Fruit fly (Drosophila melanogaster) whole organism, embryonic: ENCODE results near the gene Rh5.

Experiments
- Atf6 ChIP-seq: fragments of 200-800 bp; sonication (Bioruptor generic); IDR thresholded peaks from 2 replicates; pipeline ENCODE4 v1.3.6; 2022; ENCODE audit warnings: missing biosample characterization, missing genetic modification characterization
- B-H2 ChIP-seq: fragments of 200-800 bp; sonication (Bioruptor generic); optimal IDR thresholded peaks from 2 replicates; lab custom pipeline; 2018; ENCODE audit warnings: missing biosample characterization, mild to moderate bottlenecking, missing genetic modification characterization
- Bdp1 ChIP-seq: fragments of 200-800 bp; sonication (Bioruptor generic); optimal IDR thresholded peaks from 3 replicates; lab custom pipeline; 2016; ENCODE audit warnings: missing biosample characterization, missing genetic modification characterization
- CG10462 ChIP-seq: fragments of 200-800 bp; sonication (Bioruptor generic); optimal IDR thresholded peaks from 2 replicates; lab custom pipeline; 2016; ENCODE audit warnings: missing biosample characterization, missing genetic modification characterization
- CG12219 ChIP-seq: fragments of 200-800 bp; sonication (Bioruptor generic); optimal IDR thresholded peaks from 3 replicates; lab custom pipeline; 2018; ENCODE audit warnings: missing biosample characterization, mild to moderate bottlenecking, missing genetic modification characterization
- CG15514 ChIP-seq: fragments of 200-800 bp; sonication (Bioruptor generic); optimal IDR thresholded peaks from 3 replicates; lab custom pipeline; 2017; ENCODE audit warnings: missing biosample characterization, missing genetic modification characterization, mild to moderate bottlenecking, moderate library complexity, missing genetic modification reagents
- CG2678 ChIP-seq: fragments of 200-800 bp; sonication (Bioruptor generic); optimal IDR thresholded peaks from 3 replicates; lab custom pipeline; 2019; ENCODE audit warnings: missing biosample characterization, mild to moderate bottlenecking, missing genetic modification characterization, moderate library complexity
- CG30020 ChIP-seq: fragments of 200-800 bp; optimal IDR thresholded peaks from 2 replicates; lab custom pipeline; 2019; ENCODE audit warnings: missing biosample characterization, mild to moderate bottlenecking, missing genetic modification characterization, moderate library complexity
- CG31365 ChIP-seq: fragments of 200-800 bp; sonication (Bioruptor generic); optimal IDR thresholded peaks from 2 replicates; lab custom pipeline; 2018; ENCODE audit warnings: missing biosample characterization, mild to moderate bottlenecking, missing genetic modification characterization
- CG3838 ChIP-seq: fragments of 200-800 bp; sonication (Bioruptor generic); optimal IDR thresholded peaks from 3 replicates; lab custom pipeline; 2016; ENCODE audit warnings: missing biosample characterization, missing genetic modification characterization
- CG4360 ChIP-seq: fragments of 200-800 bp; sonication (Bioruptor generic); IDR thresholded peaks from 2 replicates; pipeline ENCODE4 v1.3.6; 2022; ENCODE audit warnings: missing biosample characterization, missing genetic modification characterization
- CG5245 ChIP-seq: fragments of 200-800 bp; sonication (Bioruptor generic); optimal IDR thresholded peaks from 3 replicates; lab custom pipeline; 2016; ENCODE audit warnings: missing biosample characterization, missing genetic modification characterization
- CG8359 ChIP-seq: fragments of 200-800 bp; sonication (Bioruptor generic); optimal IDR thresholded peaks from 2 replicates; lab custom pipeline; 2017; ENCODE audit warnings: missing biosample characterization, mild to moderate bottlenecking, missing genetic modification characterization, borderline replicate concordance
- Dip2 ChIP-seq: fragments of 200-800 bp; sonication (Bioruptor generic); IDR thresholded peaks from 2 replicates; pipeline ENCODE4 v1.3.6; 2022; ENCODE audit warnings: missing biosample characterization, missing genetic modification characterization
- Dip3 ChIP-seq: fragments of 200-800 bp; sonication (Bioruptor generic); optimal IDR thresholded peaks from 3 replicates; lab custom pipeline; 2016; ENCODE audit warnings: missing biosample characterization, missing genetic modification characterization
- Doc3 ChIP-seq: fragments of 200-800 bp; sonication (Bioruptor generic); IDR thresholded peaks from 3 replicates; pipeline ENCODE4 v1.3.6; 2022; ENCODE audit warnings: missing biosample characterization, missing genetic modification characterization; ENCODE audit not compliant: partially characterized antibody
- Eip74EF ChIP-seq, 2 experiments: fragments of 200-800 bp in 1 of 2; fragments of >200 bp in 1 of 2; sonication (Bioruptor generic) in 1 of 2; optimal IDR thresholded peaks; 2 replicates each; lab custom pipeline; 2017 to 2019; ENCODE audit warnings: missing biosample characterization in 2 of 2, missing genetic modification characterization in 2 of 2, mild to moderate bottlenecking in 1 of 2, moderate library complexity in 1 of 2
- Fer1 ChIP-seq: fragments of 200-800 bp; sonication (Bioruptor generic); optimal IDR thresholded peaks from 2 replicates; lab custom pipeline; 2017; ENCODE audit warnings: missing biosample characterization, mild to moderate bottlenecking, missing genetic modification characterization
- GATAe ChIP-seq: fragments of 200-800 bp; sonication (Bioruptor generic); conservative IDR thresholded peaks from 2 replicates; pipeline ENCODE4 v1.3.6; 2022; ENCODE audit warnings: missing biosample characterization, missing genetic modification characterization
- H15 ChIP-seq: fragments of 200-800 bp; sonication (Bioruptor generic); IDR thresholded peaks from 3 replicates; pipeline ENCODE4 v1.3.6; 2022; ENCODE audit warnings: missing biosample characterization, missing genetic modification characterization
- HLH4C ChIP-seq: fragments of 200-800 bp; sonication (Bioruptor generic); IDR thresholded peaks from 3 replicates; pipeline ENCODE4 v1.3.6; 2022; ENCODE audit warnings: missing biosample characterization, missing genetic modification characterization; ENCODE audit not compliant: partially characterized antibody
- Hr3 ChIP-seq: fragments of 200-800 bp; sonication (Bioruptor generic); optimal IDR thresholded peaks from 3 replicates; lab custom pipeline; 2016; ENCODE audit warnings: missing biosample characterization, missing genetic modification characterization
- Mes4 ChIP-seq: fragments of 200-800 bp; sonication (Bioruptor generic); optimal IDR thresholded peaks from 2 replicates; lab custom pipeline; 2016; ENCODE audit warnings: missing biosample characterization, missing genetic modification characterization
- NFAT ChIP-seq: fragments of 200-800 bp; sonication (Bioruptor generic); IDR thresholded peaks from 2 replicates; pipeline ENCODE4 v1.3.6; 2022; ENCODE audit warnings: missing biosample characterization, missing genetic modification characterization
- NK7.1 ChIP-seq: fragments of 200-800 bp; sonication (Bioruptor generic); optimal IDR thresholded peaks from 3 replicates; lab custom pipeline; 2016; ENCODE audit warnings: missing biosample characterization, missing genetic modification characterization
- Nf-YB ChIP-seq: fragments of 200-800 bp; sonication (Bioruptor generic); optimal IDR thresholded peaks from 3 replicates; lab custom pipeline; 2019; ENCODE audit warnings: missing biosample characterization, mild to moderate bottlenecking, missing genetic modification characterization, moderate library complexity
- Rx ChIP-seq: fragments of 200-800 bp; sonication (Bioruptor generic); IDR thresholded peaks from 2 replicates; pipeline ENCODE4 v1.3.6; 2022; ENCODE audit warnings: missing biosample characterization, missing genetic modification characterization
- Side ChIP-seq: fragments of 200-800 bp; sonication (Bioruptor generic); optimal IDR thresholded peaks from 2 replicates; lab custom pipeline; 2016; ENCODE audit warnings: missing biosample characterization, missing genetic modification characterization
- Vsx1 ChIP-seq: fragments of 200-800 bp; sonication (Bioruptor generic); optimal IDR thresholded peaks from 2 replicates; lab custom pipeline; 2017; ENCODE audit warnings: missing biosample characterization, mild to moderate bottlenecking, missing genetic modification characterization, missing genetic modification reagents
- ab ChIP-seq: fragments of 200-800 bp; sonication (Bioruptor generic); optimal IDR thresholded peaks from 2 replicates; lab custom pipeline; 2016; ENCODE audit warnings: missing biosample characterization, missing genetic modification characterization
- br ChIP-seq: fragments of >200 bp; optimal IDR thresholded peaks from 2 replicates; lab custom pipeline; 2017
- chm ChIP-seq: fragments of 200-800 bp; sonication (Bioruptor generic); IDR thresholded peaks from 2 replicates; pipeline ENCODE4 v1.3.6; 2022; ENCODE audit warnings: missing biosample characterization, missing genetic modification characterization
- chn ChIP-seq: fragments of 200-800 bp; sonication (Bioruptor generic); optimal IDR thresholded peaks from 2 replicates; lab custom pipeline; 2016; ENCODE audit warnings: missing biosample characterization, missing genetic modification characterization
- croc ChIP-seq: fragments of 200-800 bp; sonication (Bioruptor generic); conservative IDR thresholded peaks from 3 replicates; pipeline ENCODE4 v1.3.6; 2022; ENCODE audit warnings: missing biosample characterization, missing genetic modification characterization
- crp ChIP-seq, 2 experiments: fragments of 200-800 bp; sonication (Bioruptor generic); optimal IDR thresholded peaks; 2 replicates in 1 of 2; 3 replicates in 1 of 2; lab custom pipeline; 2017; ENCODE audit warnings: missing biosample characterization in 2 of 2, missing genetic modification characterization in 2 of 2, mild to moderate bottlenecking in 1 of 2, moderate library complexity in 1 of 2
- eyg ChIP-seq: fragments of 200-800 bp; sonication (Bioruptor generic); optimal IDR thresholded peaks from 3 replicates; lab custom pipeline; 2016; ENCODE audit warnings: missing biosample characterization, missing genetic modification characterization
- gcm2 ChIP-seq: fragments of 200-800 bp; sonication (Bioruptor generic); optimal IDR thresholded peaks from 2 replicates; lab custom pipeline; 2016; ENCODE audit warnings: missing biosample characterization, missing genetic modification characterization
- gem ChIP-seq: fragments of 200-800 bp; sonication (Bioruptor generic); optimal IDR thresholded peaks from 2 replicates; lab custom pipeline; 2019; ENCODE audit warnings: missing biosample characterization, mild to moderate bottlenecking, missing genetic modification characterization, moderate library complexity
- jumu ChIP-seq: fragments of 200-800 bp; sonication (Bioruptor generic); optimal IDR thresholded peaks from 3 replicates; lab custom pipeline; 2016; ENCODE audit warnings: missing biosample characterization, missing genetic modification characterization
- kay ChIP-seq: fragments of 200-800 bp; sonication (Bioruptor generic); optimal IDR thresholded peaks from 2 replicates; lab custom pipeline; 2016; ENCODE audit warnings: missing biosample characterization, missing genetic modification characterization
- ken ChIP-seq: fragments of 200-800 bp; sonication (Bioruptor generic); IDR thresholded peaks from 3 replicates; pipeline ENCODE4 v1.3.6; 2022; ENCODE audit warnings: missing biosample characterization, missing genetic modification characterization
- mirr ChIP-seq: fragments of 200-800 bp; sonication (Bioruptor generic); optimal IDR thresholded peaks from 3 replicates; lab custom pipeline; 2018; ENCODE audit warnings: missing biosample characterization, mild to moderate bottlenecking, missing genetic modification characterization
- ro ChIP-seq: fragments of 200-800 bp; sonication (Bioruptor generic); IDR thresholded peaks from 2 replicates; pipeline ENCODE4 v1.3.6; 2022; ENCODE audit warnings: missing biosample characterization, missing genetic modification characterization
- row ChIP-seq: fragments of 200-800 bp; sonication (Bioruptor generic); IDR thresholded peaks from 3 replicates; pipeline ENCODE4 v1.3.6; 2022; ENCODE audit warnings: missing biosample characterization, missing genetic modification characterization
- scrt ChIP-seq: fragments of 200-800 bp; sonication (Bioruptor generic); optimal IDR thresholded peaks from 2 replicates; lab custom pipeline; 2018; ENCODE audit warnings: missing biosample characterization, mild to moderate bottlenecking, missing genetic modification characterization, moderate library complexity
- sd ChIP-seq: fragments of 200-800 bp; sonication (Bioruptor generic); optimal IDR thresholded peaks from 3 replicates; lab custom pipeline; 2018; ENCODE audit warnings: missing biosample characterization, mild to moderate bottlenecking, missing genetic modification characterization, moderate library complexity
- tap ChIP-seq: fragments of 200-800 bp; optimal IDR thresholded peaks from 3 replicates; lab custom pipeline; 2019; ENCODE audit warnings: missing biosample characterization, mild to moderate bottlenecking, missing genetic modification characterization, moderate library complexity
- trem ChIP-seq: fragments of 200-800 bp; optimal IDR thresholded peaks from 3 replicates; lab custom pipeline; 2019; ENCODE audit warnings: missing biosample characterization, mild to moderate bottlenecking, missing genetic modification characterization, moderate library complexity
- ttk ChIP-seq: fragments of 200-800 bp; sonication (Bioruptor generic); IDR thresholded peaks from 2 replicates; pipeline ENCODE4 v2.1.2; 2022; ENCODE audit warnings: missing biosample characterization, missing genetic modification characterization

Rh5 gene

dm6 chr2L:12006397-12007330, 1.3 kb upstream of the Rh5 start (continued):
- TF ChIP-seq CG4360 (GFP tag; lab: Robert Waterston, UW), result no peak
- TF ChIP-seq Vsx1 (GFP tag; lab: Kevin White, UChicago), result peak; percentile 85
- TF ChIP-seq Mes4 (GFP tag; lab: Kevin White, UChicago), result peak; percentile 65
- peak; percentile 81 for TF ChIP-seq CG5245
- peak; percentile 93 for TF ChIP-seq trem (tag; lab: Kevin White, UChicago)
- peak; percentile 72 for TF ChIP-seq B-H2 (GFP tag; lab: Kevin White, UChicago)
- peak; percentile 39 for TF ChIP-seq Bdp1
- TF ChIP-seq CG31365 (tag; lab: Kevin White, UChicago), result no peak
- TF ChIP-seq HLH4C, result no peak
- peak; percentile 94 for TF ChIP-seq tap (tag; lab: Kevin White, UChicago)
- TF ChIP-seq NK7.1, result peak; percentile 18
- TF ChIP-seq chn, result peak; percentile 72
- peak; percentile 84 for TF ChIP-seq CG30020 (tag; lab: Kevin White, UChicago)
- TF ChIP-seq chm (GFP tag; lab: Robert Waterston, UW), result no peak
- TF ChIP-seq br, result no peak
- TF ChIP-seq eyg (GFP tag; lab: Kevin White, UChicago), result peak; percentile 52
- TF ChIP-seq GATAe (GFP tag; lab: Robert Waterston, UW), result no peak
- TF ChIP-seq Fer1, result peak; percentile 97
- TF ChIP-seq CG15514, result peak; percentile 80
- peak; percentile 56 for TF ChIP-seq sd (tag; lab: Kevin White, UChicago)
- TF ChIP-seq Dip2 (GFP tag; lab: Robert Waterston, UW), result no peak
- peak; percentile 97 for TF ChIP-seq mirr (GFP tag; lab: Kevin White, UChicago)
- peak; percentile 19 for TF ChIP-seq Dip3
- peak; percentile 36 for TF ChIP-seq gcm2 (GFP tag; lab: Kevin White, UChicago)
- TF ChIP-seq Atf6 (GFP tag; lab: Robert Waterston, UW), result no peak
- TF ChIP-seq CG12219, result peak; percentile 74
- TF ChIP-seq Nf-YB (GFP tag; lab: Kevin White, UChicago), result peak; percentile 88
- TF ChIP-seq crp (GFP tag; optimal IDR thresholded peaks at IDR 0.05; lab: Kevin White, UChicago), result peak in 1 of 2 experiments; percentile 58
- no peak for TF ChIP-seq CG8359 (GFP tag; lab: Kevin White, UChicago)
- TF ChIP-seq Doc3 (GFP tag; lab: Robert Waterston, UW), result no peak
- peak; percentile 99 for TF ChIP-seq CG2678
- TF ChIP-seq croc (GFP tag; lab: Robert Waterston, UW), result peak; percentile 92
- TF ChIP-seq Rx (GFP tag; lab: Robert Waterston, UW), result no peak
- TF ChIP-seq ro, result no peak
- peak; percentile 90 for TF ChIP-seq kay (GFP tag; lab: Kevin White, UChicago)
- no peak for TF ChIP-seq H15 (GFP tag; lab: Robert Waterston, UW)
- TF ChIP-seq Side, result peak; percentile 34
- TF ChIP-seq row, result no peak
- TF ChIP-seq ab (GFP tag; lab: Kevin White, UChicago), result peak; percentile 66
- TF ChIP-seq CG3838 (GFP tag; lab: Kevin White, UChicago), result peak; percentile 99
- peak; percentile 97 for TF ChIP-seq Hr3 (GFP tag; lab: Kevin White, UChicago)
- TF ChIP-seq Eip74EF (GFP tag; optimal IDR thresholded peaks at IDR 0.05; lab: Kevin White, UChicago), result peak in 1 of 2 experiments; percentile 98
- TF ChIP-seq ken, result no peak
- TF ChIP-seq scrt (GFP tag; lab: Kevin White, UChicago), result no peak
- TF ChIP-seq gem (tag; lab: Kevin White, UChicago), result peak; percentile 99
- no peak for TF ChIP-seq NFAT (GFP tag; lab: Robert Waterston, UW)
- peak; percentile 51 for TF ChIP-seq jumu (GFP tag; lab: Kevin White, UChicago)
- peak; percentile 90 for TF ChIP-seq CG10462
- TF ChIP-seq ttk (GFP tag; lab: Robert Waterston, UW), result no peak
